Worm (Caenorhabditis elegans): ENCODE results near the gene chtl-1.

DNA sequence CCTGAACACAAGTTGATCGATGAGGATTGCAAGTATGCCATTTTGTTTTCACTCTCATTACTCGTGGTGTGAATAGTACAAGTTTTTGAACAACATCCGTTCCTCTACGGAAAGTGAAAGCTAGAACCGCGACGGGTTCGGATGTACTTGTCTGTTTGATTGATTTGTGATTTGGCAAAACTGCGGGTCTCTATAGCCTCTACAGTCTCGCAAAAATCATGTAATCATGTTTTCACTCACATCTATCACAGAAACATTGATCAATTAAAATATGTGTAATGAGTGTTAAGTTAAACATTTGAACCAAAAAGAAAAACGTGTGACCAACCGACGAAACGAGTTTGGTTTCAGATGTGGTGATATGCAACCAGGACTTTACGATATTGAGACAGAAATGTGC is 24.8 kb downstream of the chtl-1 start:
- TF ChIP-seq ces-1 (GFP tag; optimal IDR thresholded peaks at IDR 0.05) (no peak), aly-2 (tag; optimal IDR thresholded peaks at IDR 0.05) (no peak), pqm-1 (tag; optimal IDR thresholded peaks at IDR 0.05) (no peak), elt-3 (tag; optimal IDR thresholded peaks at IDR 0.05) (no peak), unc-62 (GFP tag; optimal IDR thresholded peaks at IDR 0.05) (no peak), elt-2 (tag; optimal IDR thresholded peaks at IDR 0.05) (no peak)
